Fruit fly (Drosophila melanogaster): ENCODE data around the gene Myt1.
A peak's percentile ranks its signal among the peaks of the same experiment; 100 is the strongest.

Myt1 gene

dm6 chr3L:5752903-5753604 is 26.3 kb downstream of the Myt1 start, which contains the start of gene Usp47 (continued):
- TF ChIP-seq ttk (GFP tag; IDR thresholded peaks at IDR 0.05) = no peak
- TF ChIP-seq bsh (GFP tag; optimal IDR thresholded peaks at IDR 0.05) = peak in 1 of 2 experiments; percentile 38
- peak; percentile 33; the same call in 1 of the 2 replicates for TF ChIP-seq vvl (GFP tag; IDR thresholded peaks at IDR 0.05)
- TF ChIP-seq CG6791 (GFP tag; IDR thresholded peaks at IDR 0.05; ENCODE audit: partially characterized antibody) = 0 out of 3 replicates have a peak, but pooled peaks have one; percentile 31
- TF ChIP-seq zen (tag; optimal IDR thresholded peaks at IDR 0.05) = no peak
- TF ChIP-seq CG2678 (tag; optimal IDR thresholded peaks at IDR 0.05) = no peak
- TF ChIP-seq slbo (GFP tag; IDR thresholded peaks at IDR 0.05) = peak; percentile 25; the same call in 1 of the 2 replicates
- TF ChIP-seq br (optimal IDR thresholded peaks at IDR 0.05) = no peak
- no peak for TF ChIP-seq CG9876 (GFP tag; optimal IDR thresholded peaks at IDR 0.05)
- peak; percentile 27; the same call in 1 of the 2 replicates for TF ChIP-seq amos (GFP tag; IDR thresholded peaks at IDR 0.05; ENCODE audit: partially characterized antibody)
- no peak for TF ChIP-seq pnt (GFP tag; optimal IDR thresholded peaks at IDR 0.05)
- TF ChIP-seq D19A (tag; optimal IDR thresholded peaks at IDR 0.05) = no peak
- no peak for TF ChIP-seq CG2116 (GFP tag; optimal IDR thresholded peaks at IDR 0.05)
- no peak for TF ChIP-seq Oli (tag; optimal IDR thresholded peaks at IDR 0.05)
- no peak for TF ChIP-seq CG17912 (GFP tag; optimal IDR thresholded peaks at IDR 0.05)
- TF ChIP-seq dati (GFP tag; IDR thresholded peaks at IDR 0.05) = no peak
- no peak for TF ChIP-seq Dbx (GFP tag; IDR thresholded peaks at IDR 0.05)
- peak; percentile 58 for TF ChIP-seq MBD-R2 (GFP tag; IDR thresholded peaks at IDR 0.05)
- TF ChIP-seq CG1602 (GFP tag; optimal IDR thresholded peaks at IDR 0.05) = no peak
- TF ChIP-seq Fer2 (tag; optimal IDR thresholded peaks at IDR 0.05) = no peak
- TF ChIP-seq scrt (GFP tag; optimal IDR thresholded peaks at IDR 0.05) = no peak
- 0 out of 3 replicates have a peak, but pooled peaks have one; percentile 6 for TF ChIP-seq dysf (GFP tag; IDR thresholded peaks at IDR 0.05)
- TF ChIP-seq so (GFP tag; IDR thresholded peaks at IDR 0.05) = no peak
- no peak for TF ChIP-seq Sry-δ (GFP tag; optimal IDR thresholded peaks at IDR 0.05)
- peak; percentile 82 for TF ChIP-seq Myb (GFP tag; optimal IDR thresholded peaks at IDR 0.05)
- no peak for TF ChIP-seq Bdp1 (GFP tag; optimal IDR thresholded peaks at IDR 0.05)
- no peak for TF ChIP-seq gt (GFP tag; IDR thresholded peaks at IDR 0.05)
- no peak for TF ChIP-seq CG10979 (tag; optimal IDR thresholded peaks at IDR 0.05)
- no peak for TF ChIP-seq lola (GFP tag; optimal IDR thresholded peaks at IDR 0.05)
- no peak for TF ChIP-seq luna (GFP tag; optimal IDR thresholded peaks at IDR 0.05)
- no peak for TF ChIP-seq NFAT (GFP tag; IDR thresholded peaks at IDR 0.05)
- TF ChIP-seq Lhr (GFP tag; optimal IDR thresholded peaks at IDR 0.05) = no peak
- no peak for TF ChIP-seq CG4404 (GFP tag; IDR thresholded peaks at IDR 0.05)
- TF ChIP-seq NC2β (GFP tag; optimal IDR thresholded peaks at IDR 0.05) = peak; percentile 34
- no peak for TF ChIP-seq CG9817 (tag; optimal IDR thresholded peaks at IDR 0.05)
- TF ChIP-seq CG10543 (GFP tag; optimal IDR thresholded peaks at IDR 0.05) = peak; percentile 21
- no peak for TF ChIP-seq CG18764 (GFP tag; optimal IDR thresholded peaks at IDR 0.05)
- TF ChIP-seq Nf-YB (GFP tag; optimal IDR thresholded peaks at IDR 0.05) = no peak
- peak; percentile 28 for TF ChIP-seq Hmr (GFP tag; optimal IDR thresholded peaks at IDR 0.05)
- TF ChIP-seq zfh2 (GFP tag; optimal IDR thresholded peaks at IDR 0.05) = no peak
- TF ChIP-seq CG9609 (GFP tag; optimal IDR thresholded peaks at IDR 0.05) = no peak
- TF ChIP-seq Fer1 (GFP tag; optimal IDR thresholded peaks at IDR 0.05) = peak; percentile 58
- 0 out of 2 replicates have a peak, but pooled peaks have one; percentile 5 for TF ChIP-seq Drgx (GFP tag; IDR thresholded peaks at IDR 0.05)
- no peak for TF ChIP-seq CG14965 (GFP tag; optimal IDR thresholded peaks at IDR 0.05; ENCODE audit: borderline replicate concordance)
- TF ChIP-seq Side (GFP tag; optimal IDR thresholded peaks at IDR 0.05) = no peak
- no peak; the same call in 2 of the 3 replicates for TF ChIP-seq row (GFP tag; IDR thresholded peaks at IDR 0.05)
- TF ChIP-seq sr (GFP tag; IDR thresholded peaks at IDR 0.05) = no peak
- TF ChIP-seq CG13424 (tag; optimal IDR thresholded peaks at IDR 0.05) = no peak
- TF ChIP-seq CG15601 (tag; optimal IDR thresholded peaks at IDR 0.05) = no peak
- peak; percentile 38 for TF ChIP-seq CG12659 (GFP tag; optimal IDR thresholded peaks at IDR 0.05)

All from whole organism, embryonic.